Worm (Caenorhabditis elegans) whole organism, L3 larva: ENCODE data around the gene T25B9.1.

Source experiments
- pha-4 ChIP-seq: fragments of 150-350 bp; optimal IDR thresholded peaks from 2 replicates; lab custom pipeline; 2014; ENCODE audit warnings: missing biosample characterization, missing genetic modification reagents, missing genetic modification characterization
- unc-39 ChIP-seq: sonication (generic microtip); optimal IDR thresholded peaks from 4 replicates; lab custom pipeline; 2017; ENCODE audit warnings: missing biosample characterization, missing genetic modification characterization

DNA sequence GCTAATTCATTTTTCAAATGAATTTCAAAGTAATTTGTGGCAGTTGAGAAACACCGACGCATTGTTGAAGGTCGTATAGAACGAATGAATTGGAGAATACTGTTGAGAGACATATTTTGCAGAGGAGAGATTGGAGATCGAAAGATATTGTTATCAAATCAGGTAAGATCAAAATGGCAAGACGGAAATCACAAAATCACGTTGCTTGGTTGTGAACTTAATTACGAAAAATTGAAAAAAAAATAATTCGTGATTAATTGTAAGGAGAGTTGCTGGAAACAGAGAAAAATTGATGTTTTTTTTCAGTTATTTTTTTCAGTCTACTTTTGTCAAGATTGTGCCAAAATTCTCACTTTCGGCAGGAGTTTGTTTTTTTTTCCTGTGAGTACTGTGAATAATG lies at the start of gene T25B9.1:
- TF ChIP-seq pha-4 (no peak), unc-39 (tag; lab: Kevin White, UChicago) (no peak)
